Worm (Caenorhabditis elegans): Measurements from ENCODE around the gene hsp-12.2.

DNA sequence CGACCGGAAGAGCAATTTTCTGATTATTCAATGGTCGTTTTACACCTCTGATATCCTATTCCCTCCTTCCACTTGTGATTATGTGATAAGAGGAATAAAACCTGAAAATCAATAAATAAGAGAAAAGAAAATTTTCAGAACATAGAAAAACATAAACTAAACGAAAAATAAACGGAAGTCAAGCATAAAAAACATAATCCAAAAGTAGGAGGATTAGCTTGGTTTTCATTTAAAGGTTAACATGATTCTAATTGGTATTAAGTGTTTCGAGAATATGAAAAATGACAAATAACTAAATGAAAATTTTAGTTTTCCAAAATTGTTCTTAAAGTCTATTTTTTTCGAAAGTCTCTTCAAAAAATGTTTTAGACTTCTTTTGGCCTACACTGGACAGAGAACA, 16.7 kb upstream of the hsp-12.2 start, which contains the start of gene gei-8:
- TF ChIP-seq him-1 (tag; optimal IDR thresholded peaks at IDR 0.05), result no peak
- no peak for TF ChIP-seq W03F9.2 (tag; optimal IDR thresholded peaks at IDR 0.05)

Data from whole organism, L4/young adult.